Fruit fly (Drosophila melanogaster) whole organism, pupa: ENCODE results near the gene tin.

Experiments
- CG13204 ChIP-seq: fragments of 200-800 bp; sonication (Bioruptor generic); optimal IDR thresholded peaks from 2 replicates; lab custom pipeline; 2018; ENCODE audit warnings: missing biosample characterization, mild to moderate bottlenecking, missing genetic modification characterization, moderate library complexity
- CG17806 ChIP-seq: fragments of 200-800 bp; sonication (Bioruptor generic); optimal IDR thresholded peaks from 2 replicates; lab custom pipeline; 2018; ENCODE audit warnings: missing biosample characterization, mild to moderate bottlenecking, missing genetic modification characterization, moderate library complexity
- CG4496 ChIP-seq: fragments of 200-800 bp; sonication (Bioruptor generic); IDR thresholded peaks from 3 replicates; pipeline ENCODE4 v1.3.6; 2022; ENCODE audit warnings: missing biosample characterization, missing genetic modification characterization
- CG8159 ChIP-seq: fragments of 200-800 bp; sonication (Bioruptor generic); optimal IDR thresholded peaks from 3 replicates; lab custom pipeline; 2018; ENCODE audit warnings: missing biosample characterization, mild to moderate bottlenecking, missing genetic modification characterization, moderate library complexity
- CG8301 ChIP-seq: fragments of 200-800 bp; sonication (Bioruptor generic); optimal IDR thresholded peaks from 2 replicates; lab custom pipeline; 2018; ENCODE audit warnings: missing biosample characterization, mild to moderate bottlenecking, missing genetic modification characterization
- CG9948 ChIP-seq: fragments of 200-800 bp; sonication (Bioruptor generic); optimal IDR thresholded peaks from 2 replicates; lab custom pipeline; 2018; ENCODE audit warnings: missing biosample characterization, mild to moderate bottlenecking, missing genetic modification characterization, moderate library complexity
- D1 ChIP-seq: fragments of 200-800 bp; sonication (Bioruptor generic); optimal IDR thresholded peaks from 2 replicates; lab custom pipeline; 2018; ENCODE audit warnings: missing biosample characterization, mild to moderate bottlenecking, missing genetic modification characterization, moderate library complexity
- EcR ChIP-seq: fragments of 200-800 bp; sonication (Bioruptor generic); optimal IDR thresholded peaks from 3 replicates; lab custom pipeline; 2019; ENCODE audit warnings: missing biosample characterization, missing genetic modification characterization, mild to moderate bottlenecking, moderate library complexity, missing genetic modification reagents
- Ets98B ChIP-seq: fragments of 200-800 bp; sonication (Bioruptor generic); IDR thresholded peaks from 2 replicates; pipeline ENCODE4 v1.3.6; 2022; ENCODE audit warnings: missing biosample characterization, missing genetic modification characterization
- Pif1A ChIP-seq: fragments of 200-800 bp; sonication (Bioruptor generic); optimal IDR thresholded peaks from 3 replicates; lab custom pipeline; 2016; ENCODE audit warnings: missing biosample characterization, missing genetic modification characterization
- Pif1B ChIP-seq: fragments of 200-800 bp; sonication (Bioruptor generic); optimal IDR thresholded peaks from 3 replicates; lab custom pipeline; 2016; ENCODE audit warnings: missing biosample characterization, missing genetic modification characterization
- Snoo ChIP-seq: fragments of 200-800 bp; sonication (Bioruptor generic); optimal IDR thresholded peaks from 3 replicates; lab custom pipeline; 2017; ENCODE audit warnings: missing biosample characterization, mild to moderate bottlenecking, missing genetic modification characterization, inconsistent platforms
- gl ChIP-seq: fragments of 200-800 bp; sonication (Bioruptor generic); optimal IDR thresholded peaks from 2 replicates; lab custom pipeline; 2018; ENCODE audit warnings: missing biosample characterization, mild to moderate bottlenecking, missing genetic modification characterization
- rn ChIP-seq: fragments of 200-800 bp; sonication (Bioruptor generic); IDR thresholded peaks from 2 replicates; pipeline ENCODE4 v1.3.6; 2022; ENCODE audit warnings: missing biosample characterization, missing genetic modification characterization

dm6 chr3R:21407145-21407544 lies 28.4 kb downstream of the tin start, which contains the start of gene CheB93a:
- TF ChIP-seq EcR (GFP tag; lab: Kevin White, UChicago) (no peak), rn (GFP tag; lab: Robert Waterston, UW) (no peak), CG13204 (GFP tag; lab: Kevin White, UChicago) (no peak), D1 (tag; lab: Kevin White, UChicago) (no peak), CG4496 (GFP tag; lab: Robert Waterston, UW) (no peak), gl (no peak), Pif1B (GFP tag; lab: Kevin White, UChicago) (no peak), CG8301 (tag; lab: Kevin White, UChicago) (no peak), CG17806 (tag; lab: Kevin White, UChicago) (no peak), Pif1A (GFP tag; lab: Kevin White, UChicago) (no peak), CG9948 (tag; lab: Kevin White, UChicago) (no peak), Ets98B (GFP tag; lab: Robert Waterston, UW) (no peak), CG8159 (tag; lab: Kevin White, UChicago) (no peak), Snoo (no peak)
